Worm (Caenorhabditis elegans): ENCODE data around the gene F53C11.4.

DNA sequence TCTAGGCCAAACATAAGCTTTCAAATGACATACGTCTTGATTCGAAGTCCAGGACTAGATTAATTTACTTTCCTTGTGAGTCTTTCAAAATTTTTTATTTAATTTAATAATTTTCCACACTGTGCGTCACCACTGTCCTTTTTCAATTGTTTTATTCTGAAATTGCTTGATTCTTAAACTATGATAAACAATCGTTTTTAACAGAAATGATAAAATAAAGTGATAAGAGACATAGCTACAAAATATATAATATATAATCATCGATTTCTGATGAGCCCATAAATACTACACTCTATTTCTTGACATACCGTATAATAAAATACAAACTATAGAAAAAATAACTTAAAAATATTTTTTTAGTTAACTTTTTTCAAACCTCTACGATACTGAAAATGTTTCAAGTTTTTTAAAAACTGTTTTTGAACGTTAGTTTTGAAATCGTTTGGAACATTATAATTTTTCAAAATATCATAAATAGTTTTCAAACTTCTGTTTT is 18.2 kb downstream of the F53C11.4 start, which contains the start of gene nas-24:
- TF ChIP-seq egl-27 (tag; optimal IDR thresholded peaks at IDR 0.05): no peak
- TF ChIP-seq elt-2 (tag; optimal IDR thresholded peaks at IDR 0.05): peak; percentile 51
- TF ChIP-seq nhr-11 (tag; optimal IDR thresholded peaks at IDR 0.05): no peak
- TF ChIP-seq zag-1 (tag; optimal IDR thresholded peaks at IDR 0.05): no peak
- TF ChIP-seq ztf-4 (tag; optimal IDR thresholded peaks at IDR 0.05): no peak
- no peak for TF ChIP-seq mdl-1 (tag; optimal IDR thresholded peaks at IDR 0.05)
- no peak for TF ChIP-seq fkh-10 (GFP tag; optimal IDR thresholded peaks at IDR 0.05)
- TF ChIP-seq snpc-4 (tag; optimal IDR thresholded peaks at IDR 0.05): no peak

Data from whole organism, L3 larva.